Worm (Caenorhabditis elegans) whole organism, L4/young adult: ENCODE data around the gene far-2.

Experiments used
- W03F9.2 ChIP-seq: fragments of 150-350 bp; optimal IDR thresholded peaks from 2 replicates; lab custom pipeline; 2014; ENCODE audit warnings: missing biosample characterization, missing genetic modification characterization
- dao-5 ChIP-seq: sonication (generic microtip); optimal IDR thresholded peaks from 2 replicates; lab custom pipeline; 2016; ENCODE audit warnings: missing genotype, missing genetic modification characterization, moderate library complexity, missing compliant biosample characterization
- him-1 ChIP-seq: sonication (generic microtip); optimal IDR thresholded peaks from 2 replicates; lab custom pipeline; 2016; ENCODE audit warnings: missing genotype, missing genetic modification reagents, missing genetic modification characterization, missing compliant biosample characterization

ce11 chrIII:9110270-9110669, 28.6 kb downstream of the far-2 start:
- TF ChIP-seq him-1 (tag; lab: Kevin White, UChicago) (no peak), dao-5 (no peak), W03F9.2 (tag; lab: Kevin White, UChicago) (no peak)
